Fruit fly (Drosophila melanogaster) whole organism, prepupa: Measurements from ENCODE around the gene CG10943.

Experiments used
- CG6854 ChIP-seq: fragments of 200-800 bp; sonication (Bioruptor generic); optimal IDR thresholded peaks from 2 replicates; lab custom pipeline; 2017; ENCODE audit warnings: missing biosample characterization, mild to moderate bottlenecking, missing genetic modification characterization
- CG8319 ChIP-seq: fragments of 200-800 bp; sonication (Bioruptor generic); optimal IDR thresholded peaks from 3 replicates; lab custom pipeline; 2016; ENCODE audit warnings: missing biosample characterization, missing genetic modification characterization
- CG8632 ChIP-seq: fragments of 200-800 bp; sonication (Bioruptor generic); optimal IDR thresholded peaks from 3 replicates; lab custom pipeline; 2016; ENCODE audit warnings: missing biosample characterization, missing genetic modification characterization
- Eip75B ChIP-seq: fragments of 200-800 bp; sonication (Bioruptor generic); optimal IDR thresholded peaks from 3 replicates; lab custom pipeline; 2016; ENCODE audit warnings: missing biosample characterization, missing genetic modification characterization
- Eip93F ChIP-seq: fragments of 200-800 bp; sonication (Bioruptor generic); optimal IDR thresholded peaks from 2 replicates; lab custom pipeline; 2016; ENCODE audit warnings: missing biosample characterization, mild to moderate bottlenecking, missing genetic modification characterization
- Hr39 ChIP-seq: fragments of 200-800 bp; sonication (Bioruptor generic); optimal IDR thresholded peaks from 2 replicates; lab custom pipeline; 2016; ENCODE audit warnings: missing biosample characterization, missing genetic modification characterization
- Smox ChIP-seq: fragments of 200-800 bp; sonication (Bioruptor generic); optimal IDR thresholded peaks from 3 replicates; lab custom pipeline; 2016; ENCODE audit warnings: missing biosample characterization, missing genetic modification characterization
- Sox14 ChIP-seq: fragments of 200-800 bp; sonication (Bioruptor generic); optimal IDR thresholded peaks from 3 replicates; lab custom pipeline; 2016; ENCODE audit warnings: missing biosample characterization, missing genetic modification characterization
- dac ChIP-seq: fragments of 200-800 bp; sonication (Bioruptor generic); optimal IDR thresholded peaks from 2 replicates; lab custom pipeline; 2017; ENCODE audit warnings: missing biosample characterization, mild to moderate bottlenecking, missing genetic modification characterization
- eg ChIP-seq: fragments of 200-800 bp; sonication (Bioruptor generic); IDR thresholded peaks from 3 replicates; pipeline ENCODE4 v1.3.6; 2022; ENCODE audit warnings: missing biosample characterization, missing genetic modification characterization
- spab ChIP-seq: fragments of 200-800 bp; sonication (Bioruptor generic); optimal IDR thresholded peaks from 2 replicates; lab custom pipeline; 2017; ENCODE audit warnings: missing biosample characterization, mild to moderate bottlenecking, missing genetic modification characterization, missing genetic modification reagents
- topi ChIP-seq: fragments of 200-800 bp; sonication (Bioruptor generic); optimal IDR thresholded peaks from 3 replicates; lab custom pipeline; 2016; ENCODE audit warnings: missing biosample characterization, missing genetic modification characterization

- TF ChIP-seq eg (no peak), Eip93F (no peak), dac (GFP tag; lab: Kevin White, UChicago) (no peak), topi (GFP tag; lab: Kevin White, UChicago) (no peak), spab (no peak), CG8319 (GFP tag; lab: Kevin White, UChicago) (no peak), Eip75B (GFP tag; lab: Kevin White, UChicago) (no peak), Smox (no peak), Sox14 (no peak), Hr39 (GFP tag; lab: Kevin White, UChicago) (no peak), CG8632 (GFP tag; lab: Kevin White, UChicago) (no peak), CG6854 (GFP tag; lab: Kevin White, UChicago) (no peak)
Observed at dm6 chr3L:12828532-12828931, 34.2 kb downstream of the CG10943 start.
